Fruit fly (Drosophila melanogaster): ENCODE data around the gene CG8745.

The CG8745 gene

dm6 chr3L:13866780-13867179 lies at the start of gene CG8745:
Gene CG8745, minus strand, starts transcription at chr3L:13866905.
- TF ChIP-seq CG8478 (optimal IDR thresholded peaks at IDR 0.05) (no peak), CTCF (optimal IDR thresholded peaks at IDR 0.05) (no peak)

dm6 chr3L:13914573-13914972 lies 47.9 kb upstream of the CG8745 start:
- TF ChIP-seq CTCF (optimal IDR thresholded peaks at IDR 0.05) (no peak), CG8478 (optimal IDR thresholded peaks at IDR 0.05) (no peak)

- no peak for TF ChIP-seq CTCF (optimal IDR thresholded peaks at IDR 0.05)
- no peak for TF ChIP-seq CG8478 (optimal IDR thresholded peaks at IDR 0.05)
These were observed 46.1 kb upstream of the CG8745 start for dm6 chr3L:13912777-13913176.

- TF ChIP-seq CG8478 (optimal IDR thresholded peaks at IDR 0.05) = no peak
- TF ChIP-seq CTCF (optimal IDR thresholded peaks at IDR 0.05) = no peak
These were observed 45.0 kb upstream of the CG8745 start for dm6 chr3L:13911649-13912260.

dm6 chr3L:13905515-13905914 lies 38.8 kb upstream of the CG8745 start:
- TF ChIP-seq CG8478 (optimal IDR thresholded peaks at IDR 0.05) = no peak
- no peak for TF ChIP-seq CTCF (optimal IDR thresholded peaks at IDR 0.05)

- TF ChIP-seq CTCF (optimal IDR thresholded peaks at IDR 0.05) (no peak), CG8478 (optimal IDR thresholded peaks at IDR 0.05) (no peak)
These were observed 37.7 kb upstream of the CG8745 start for dm6 chr3L:13904426-13904825.

dm6 chr3L:13904021-13904325 lies 37.3 kb upstream of the CG8745 start:
- TF ChIP-seq CTCF (optimal IDR thresholded peaks at IDR 0.05) = no peak
- TF ChIP-seq CG8478 (optimal IDR thresholded peaks at IDR 0.05) = no peak

dm6 chr3L:13903186-13904020 lies 36.7 kb upstream of the CG8745 start, which contains the start of gene dysc:
Gene dysc, minus strand, starts transcription at chr3L:13903236.
- no peak for TF ChIP-seq CTCF (optimal IDR thresholded peaks at IDR 0.05)
- no peak for TF ChIP-seq CG8478 (optimal IDR thresholded peaks at IDR 0.05)

- TF ChIP-seq CTCF (optimal IDR thresholded peaks at IDR 0.05) (no peak), CG8478 (optimal IDR thresholded peaks at IDR 0.05) (no peak)
These were observed 33.9 kb upstream of the CG8745 start for dm6 chr3L:13900635-13901034.

- TF ChIP-seq CTCF (optimal IDR thresholded peaks at IDR 0.05) = no peak
- no peak for TF ChIP-seq CG8478 (optimal IDR thresholded peaks at IDR 0.05)
These were observed 20.4 kb upstream of the CG8745 start for dm6 chr3L:13887092-13887491.

dm6 chr3L:13884460-13885056 lies 17.9 kb upstream of the CG8745 start:
- TF ChIP-seq CG8478 (optimal IDR thresholded peaks at IDR 0.05) = no peak
- TF ChIP-seq CTCF (optimal IDR thresholded peaks at IDR 0.05) = no peak

- TF ChIP-seq CTCF (optimal IDR thresholded peaks at IDR 0.05) = no peak
- no peak for TF ChIP-seq CG8478 (optimal IDR thresholded peaks at IDR 0.05)
These were observed 15.8 kb upstream of the CG8745 start for dm6 chr3L:13882532-13882931.

- TF ChIP-seq CG8478 (optimal IDR thresholded peaks at IDR 0.05) (no peak), CTCF (optimal IDR thresholded peaks at IDR 0.05) (no peak)
These were observed 14.8 kb upstream of the CG8745 start for dm6 chr3L:13881555-13881954.

- TF ChIP-seq CTCF (optimal IDR thresholded peaks at IDR 0.05) = no peak
- TF ChIP-seq CG8478 (optimal IDR thresholded peaks at IDR 0.05) = no peak
These were observed 12.0 kb upstream of the CG8745 start, which contains the start of gene CG13737 for dm6 chr3L:13878729-13879128. Gene CG13737, plus strand, starts transcription at chr3L:13878994.

- no peak for TF ChIP-seq CTCF (optimal IDR thresholded peaks at IDR 0.05)
- no peak for TF ChIP-seq CG8478 (optimal IDR thresholded peaks at IDR 0.05)
These were observed 11.2 kb upstream of the CG8745 start for dm6 chr3L:13877904-13878303.

- TF ChIP-seq CG8478 (optimal IDR thresholded peaks at IDR 0.05) = no peak
These were observed 10.3 kb upstream of the CG8745 start for dm6 chr3L:13876967-13877366.

All from S2 (cell line).